Fruit fly (Drosophila melanogaster): Measurements from ENCODE around the gene CG42692.

CG42692 gene

dm6 chr2L:14013478-14013877, 5.6 kb downstream of the CG42692 start (continued):
- peak; percentile 38 for TF ChIP-seq Jarid2 (GFP tag; optimal IDR thresholded peaks at IDR 0.05)
- no peak for TF ChIP-seq Poxn (GFP tag; IDR thresholded peaks at IDR 0.05)
- TF ChIP-seq dimm (GFP tag; IDR thresholded peaks at IDR 0.05): no peak
- no peak for TF ChIP-seq Dip2 (GFP tag; IDR thresholded peaks at IDR 0.05)
- TF ChIP-seq pros (GFP tag; optimal IDR thresholded peaks at IDR 0.05): no peak
- TF ChIP-seq CG9727 (GFP tag; optimal IDR thresholded peaks at IDR 0.05): no peak
- no peak for TF ChIP-seq pum (GFP tag; optimal IDR thresholded peaks at IDR 0.05)
- TF ChIP-seq sens (GFP tag): peak; percentile 64
- TF ChIP-seq CG5953 (GFP tag; IDR thresholded peaks at IDR 0.05): no peak
- TF ChIP-seq CG3281 (GFP tag; optimal IDR thresholded peaks at IDR 0.05): peak; percentile 22
- no peak for TF ChIP-seq fd64A (GFP tag; optimal IDR thresholded peaks at IDR 0.05)
- no peak for TF ChIP-seq CG7745 (tag; optimal IDR thresholded peaks at IDR 0.05)
- TF ChIP-seq CG4617 (GFP tag; optimal IDR thresholded peaks at IDR 0.05; ENCODE audit: borderline replicate concordance): no peak
- TF ChIP-seq ab (GFP tag; optimal IDR thresholded peaks at IDR 0.05): no peak
- TF ChIP-seq CG6854 (GFP tag; optimal IDR thresholded peaks at IDR 0.05): no peak
- TF ChIP-seq CHES-1-like (GFP tag; optimal IDR thresholded peaks at IDR 0.05): no peak
- TF ChIP-seq TFAM (GFP tag; optimal IDR thresholded peaks at IDR 0.05): no peak
- TF ChIP-seq CG15696 (tag; optimal IDR thresholded peaks at IDR 0.05): no peak
- no peak for TF ChIP-seq ssp (GFP tag; IDR thresholded peaks at IDR 0.05)
- peak; percentile 89 for TF ChIP-seq CG15479 (GFP tag; optimal IDR thresholded peaks at IDR 0.05)
- TF ChIP-seq usp (GFP tag; optimal IDR thresholded peaks at IDR 0.05): no peak
- TF ChIP-seq CG4360 (GFP tag; IDR thresholded peaks at IDR 0.05): no peak
- no peak for TF ChIP-seq CG8359 (GFP tag; optimal IDR thresholded peaks at IDR 0.05; ENCODE audit: borderline replicate concordance)
- TF ChIP-seq slp2 (GFP tag; optimal IDR thresholded peaks at IDR 0.05): no peak
- no peak for TF ChIP-seq Nf-YB (GFP tag; optimal IDR thresholded peaks at IDR 0.05)
- no peak for TF ChIP-seq Oaz (GFP tag; IDR thresholded peaks at IDR 0.05)
- TF ChIP-seq Deaf1 (tag; optimal IDR thresholded peaks at IDR 0.05): peak; percentile 59
- TF ChIP-seq nerfin-1 (tag; optimal IDR thresholded peaks at IDR 0.05): no peak
- no peak for TF ChIP-seq CG1603 (tag; optimal IDR thresholded peaks at IDR 0.05)
- no peak for TF ChIP-seq CG17328 (GFP tag; IDR thresholded peaks at IDR 0.05)
- no peak for TF ChIP-seq CG33557 (GFP tag; optimal IDR thresholded peaks at IDR 0.05)
- TF ChIP-seq CG8281 (tag; optimal IDR thresholded peaks at IDR 0.05): no peak
- no peak for TF ChIP-seq cg (GFP tag; optimal IDR thresholded peaks at IDR 0.05)
- no peak for TF ChIP-seq tgo (GFP tag; IDR thresholded peaks at IDR 0.05)
- TF ChIP-seq hb (GFP tag; IDR thresholded peaks at IDR 0.05; ENCODE audit: partially characterized antibody): no peak
- TF ChIP-seq tin (GFP tag; optimal IDR thresholded peaks at IDR 0.05): no peak
- TF ChIP-seq slou (GFP tag; optimal IDR thresholded peaks at IDR 0.05): no peak
- no peak for TF ChIP-seq tna (GFP tag; IDR thresholded peaks at IDR 0.05; ENCODE audit: partially characterized antibody)
- no peak for TF ChIP-seq ato (GFP tag; IDR thresholded peaks at IDR 0.05; ENCODE audit: partially characterized antibody)
- no peak for TF ChIP-seq kni (GFP tag; optimal IDR thresholded peaks at IDR 0.05)
- no peak for TF ChIP-seq pfk (GFP tag; optimal IDR thresholded peaks at IDR 0.05)
- peak; percentile 49 for TF ChIP-seq CG18599 (GFP tag; optimal IDR thresholded peaks at IDR 0.05)
- no peak for TF ChIP-seq phol (tag; optimal IDR thresholded peaks at IDR 0.05)
- TF ChIP-seq CG7839 (tag; optimal IDR thresholded peaks at IDR 0.05): no peak
- TF ChIP-seq CG12155 (GFP tag; optimal IDR thresholded peaks at IDR 0.05): no peak
- TF ChIP-seq Ssrp (tag; optimal IDR thresholded peaks at IDR 0.05): no peak
- no peak for TF ChIP-seq Usf (GFP tag; optimal IDR thresholded peaks at IDR 0.05)
- TF ChIP-seq bowl (GFP tag; IDR thresholded peaks at IDR 0.05): no peak
- TF ChIP-seq ranshi (GFP tag; IDR thresholded peaks at IDR 0.05): no peak
- peak; percentile 19 for TF ChIP-seq ERR (GFP tag; optimal IDR thresholded peaks at IDR 0.05)
- no peak for TF ChIP-seq Hsf (GFP tag; optimal IDR thresholded peaks at IDR 0.05)
- TF ChIP-seq wdn (GFP tag; IDR thresholded peaks at IDR 0.05): no peak
